Fruit fly (Drosophila melanogaster) whole organism, adult: ENCODE measurements around the gene CG16713.

ENCODE experiments used
- CG11617 ChIP-seq: fragments of 200-800 bp; sonication (Bioruptor generic); optimal IDR thresholded peaks from 2 replicates; lab custom pipeline; 2017; ENCODE audit warnings: mild to moderate bottlenecking, missing biosample characterization, missing genetic modification reagents, missing genetic modification characterization
- CG12768 ChIP-seq: fragments of 200-800 bp; sonication (Bioruptor generic); optimal IDR thresholded peaks from 2 replicates; lab custom pipeline; 2017; ENCODE audit warnings: missing biosample characterization, missing genetic modification characterization, mild to moderate bottlenecking, moderate library complexity, missing genetic modification reagents
- CG14711 ChIP-seq: fragments of 200-800 bp; sonication (Bioruptor generic); optimal IDR thresholded peaks from 2 replicates; lab custom pipeline; 2018; ENCODE audit warnings: missing biosample characterization, mild to moderate bottlenecking, missing genetic modification characterization, moderate library complexity
- CG1620 ChIP-seq: fragments of 200-800 bp; sonication (Bioruptor generic); optimal IDR thresholded peaks from 2 replicates; lab custom pipeline; 2016; ENCODE audit warnings: missing biosample characterization, missing genetic modification characterization
- CG33017 ChIP-seq: fragments of 200-800 bp; sonication (Bioruptor generic); optimal IDR thresholded peaks from 2 replicates; lab custom pipeline; 2018; ENCODE audit warnings: missing biosample characterization, mild to moderate bottlenecking, missing genetic modification characterization, moderate library complexity
- CG5204 ChIP-seq: fragments of 200-800 bp; sonication (Bioruptor generic); optimal IDR thresholded peaks from 2 replicates; lab custom pipeline; 2016; ENCODE audit warnings: missing biosample characterization, missing genetic modification characterization
- CG7045 ChIP-seq: fragments of 200-800 bp; sonication (Bioruptor generic); optimal IDR thresholded peaks from 2 replicates; lab custom pipeline; 2017; ENCODE audit warnings: missing biosample characterization, mild to moderate bottlenecking, missing genetic modification characterization
- CG7101 ChIP-seq: fragments of 200-800 bp; sonication (Bioruptor generic); optimal IDR thresholded peaks from 2 replicates; lab custom pipeline; 2018; ENCODE audit warnings: missing biosample characterization, mild to moderate bottlenecking, missing genetic modification characterization, moderate library complexity
- Clk ChIP-seq: fragments of 200-800 bp; sonication (Bioruptor generic); optimal IDR thresholded peaks from 2 replicates; lab custom pipeline; 2017; ENCODE audit warnings: missing biosample characterization, missing genetic modification characterization
- Crg-1 ChIP-seq: fragments of 200-800 bp; sonication (Bioruptor generic); optimal IDR thresholded peaks from 2 replicates; lab custom pipeline; 2016; ENCODE audit warnings: missing biosample characterization, missing genetic modification characterization
- Hr96 ChIP-seq: fragments of 200-800 bp; sonication (Bioruptor generic); optimal IDR thresholded peaks from 2 replicates; lab custom pipeline; 2016; ENCODE audit warnings: missing biosample characterization, missing genetic modification characterization
- Mnt ChIP-seq: fragments of 200-800 bp; sonication (Bioruptor generic); optimal IDR thresholded peaks from 2 replicates; lab custom pipeline; 2016; ENCODE audit warnings: missing biosample characterization, mild to moderate bottlenecking, missing genetic modification characterization
- bab1 ChIP-seq: fragments of 200-800 bp; sonication (Bioruptor generic); optimal IDR thresholded peaks from 3 replicates; lab custom pipeline; 2019; ENCODE audit warnings: missing biosample characterization, mild to moderate bottlenecking, missing genetic modification characterization, moderate library complexity
- cic ChIP-seq: fragments of 200-800 bp; sonication (Bioruptor generic); optimal IDR thresholded peaks from 2 replicates; lab custom pipeline; 2017; ENCODE audit warnings: missing biosample characterization, mild to moderate bottlenecking, missing genetic modification characterization, moderate library complexity
- cnc ChIP-seq, 2 experiments: fragments of >200 bp; optimal IDR thresholded peaks; 2 replicates each; lab custom pipeline; 2017
- kay ChIP-seq: fragments of 200-800 bp; sonication (Bioruptor generic); peaks from one replicate; lab custom pipeline; 2016; ENCODE audit warnings: missing biosample characterization, missing genetic modification characterization, borderline replicate concordance
- ovo ChIP-seq: fragments of 200-800 bp; sonication (Bioruptor generic); optimal IDR thresholded peaks from 2 replicates; lab custom pipeline; 2016; ENCODE audit warnings: missing biosample characterization, missing genetic modification characterization
- pad ChIP-seq: fragments of 200-800 bp; sonication (Bioruptor generic); optimal IDR thresholded peaks from 3 replicates; lab custom pipeline; 2017; ENCODE audit warnings: missing biosample characterization, missing genetic modification characterization, mild to moderate bottlenecking, moderate library complexity, missing genetic modification reagents
- tj ChIP-seq: fragments of 200-800 bp; sonication (Bioruptor generic); optimal IDR thresholded peaks from 3 replicates; lab custom pipeline; 2017; ENCODE audit warnings: missing biosample characterization, mild to moderate bottlenecking, missing genetic modification characterization, moderate library complexity
- toe ChIP-seq: fragments of 200-800 bp; sonication (Bioruptor generic); optimal IDR thresholded peaks from 2 replicates; lab custom pipeline; 2016; ENCODE audit warnings: missing biosample characterization, missing genetic modification characterization

CG16713 gene

dm6 chr2L:3700990-3701389, 5.8 kb upstream of the CG16713 start, which contains the start of gene CG42467:
CG42467 (plus strand) TSS chr2L:3701290.
- TF ChIP-seq CG1620 (GFP tag; lab: Kevin White, UChicago) (no peak), Hr96 (GFP tag; lab: Kevin White, UChicago) (no peak), CG33017 (tag; lab: Kevin White, UChicago) (no peak), CG7101 (no peak), cnc (optimal IDR thresholded peaks at IDR 0.05; lab: Kevin White, UChicago) (no peak), Mnt (GFP tag; lab: Kevin White, UChicago) (no peak), ovo (GFP tag; lab: Kevin White, UChicago) (no peak), CG7045 (GFP tag; lab: Kevin White, UChicago) (no peak), kay (no peak), Clk (GFP tag; lab: Kevin White, UChicago) (no peak), CG5204 (GFP tag; lab: Kevin White, UChicago) (no peak), bab1 (GFP tag; lab: Kevin White, UChicago) (no peak), CG11617 (GFP tag; lab: Kevin White, UChicago) (no peak), pad (GFP tag; lab: Kevin White, UChicago) (no peak)

DNA sequence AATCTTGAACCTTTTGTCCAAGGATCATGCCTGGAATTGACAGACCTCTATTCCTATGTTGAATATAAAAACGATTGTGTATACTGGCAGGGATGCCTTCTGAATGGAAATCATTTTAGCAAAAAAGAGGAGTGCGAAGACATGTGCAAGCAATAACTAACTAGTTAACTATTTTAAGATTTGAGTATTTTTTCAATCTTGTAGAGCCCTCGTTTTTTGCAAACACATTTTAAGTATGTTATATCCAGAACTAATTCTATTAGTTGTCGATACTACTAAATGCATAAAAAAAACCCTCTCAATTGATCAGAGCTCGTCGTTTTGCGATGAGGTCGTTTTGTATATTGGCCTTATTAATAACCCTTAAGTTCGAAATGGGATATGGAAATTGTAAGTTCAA, 5.2 kb upstream of the CG16713 start, which contains the start of gene Sfp24C1:
Sfp24C1 (plus strand) TSS at position 301 of the 400 bp plus-strand sequence.
- TF ChIP-seq CG14711 (tag; lab: Kevin White, UChicago): no peak
- TF ChIP-seq cic (GFP tag; lab: Kevin White, UChicago): no peak
- TF ChIP-seq cnc (optimal IDR thresholded peaks at IDR 0.05; lab: Kevin White, UChicago): no peak
- no peak for TF ChIP-seq toe (GFP tag; lab: Kevin White, UChicago)
- no peak for TF ChIP-seq Mnt (GFP tag; lab: Kevin White, UChicago)
- no peak for TF ChIP-seq CG7045 (GFP tag; lab: Kevin White, UChicago)
- no peak for TF ChIP-seq tj
- TF ChIP-seq CG12768 (GFP tag; lab: Kevin White, UChicago): no peak
- no peak for TF ChIP-seq CG33017 (tag; lab: Kevin White, UChicago)
- no peak for TF ChIP-seq CG5204 (GFP tag; lab: Kevin White, UChicago)
- TF ChIP-seq CG7101: no peak

DNA sequence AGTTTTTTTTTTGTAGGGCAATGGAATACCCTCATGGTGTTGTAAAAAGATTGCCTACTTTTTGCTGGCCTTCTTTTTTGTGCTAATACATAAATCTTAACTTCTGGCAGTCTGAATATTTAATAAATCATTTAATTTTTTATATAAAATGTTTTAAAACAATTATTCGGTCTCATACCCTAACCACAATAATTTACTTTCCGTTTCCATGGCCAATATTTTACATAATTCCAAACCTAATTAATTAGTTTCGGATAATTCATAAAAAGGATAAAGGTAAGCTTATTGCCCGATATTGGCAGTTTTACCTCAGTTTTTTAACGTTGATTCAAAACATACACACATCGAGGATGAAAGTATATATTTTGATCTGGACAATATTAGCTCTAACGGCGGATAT, 4.7 kb upstream of the CG16713 start, which contains the start of gene CG42465:
CG42465 (plus strand) TSS at position 301 of the 400 bp plus-strand sequence.
- TF ChIP-seq ovo (GFP tag; lab: Kevin White, UChicago) (no peak), CG5204 (GFP tag; lab: Kevin White, UChicago) (no peak), CG11617 (GFP tag; lab: Kevin White, UChicago) (no peak), cic (GFP tag; lab: Kevin White, UChicago) (no peak), CG7045 (GFP tag; lab: Kevin White, UChicago) (no peak), Crg-1 (no peak), tj (no peak), CG14711 (tag; lab: Kevin White, UChicago) (no peak), Clk (GFP tag; lab: Kevin White, UChicago) (no peak), CG33017 (tag; lab: Kevin White, UChicago) (no peak), Hr96 (GFP tag; lab: Kevin White, UChicago) (no peak), kay (no peak), CG1620 (GFP tag; lab: Kevin White, UChicago) (no peak), toe (GFP tag; lab: Kevin White, UChicago) (no peak), CG7101 (no peak), Mnt (GFP tag; lab: Kevin White, UChicago) (no peak), bab1 (GFP tag; lab: Kevin White, UChicago) (no peak), pad (GFP tag; lab: Kevin White, UChicago) (no peak)

dm6 chr2L:3698992-3699514, 3.8 kb upstream of the CG16713 start, which contains the start of the genes CG10031 and CG42464:
CG10031 (minus strand) TSS chr2L:3699092.
CG42464 (plus strand) TSS chr2L:3699464.
- TF ChIP-seq kay (peak; percentile 84), CG7101 (no peak)

- TF ChIP-seq kay (no peak), pad (GFP tag; lab: Kevin White, UChicago) (no peak), CG14711 (tag; lab: Kevin White, UChicago) (no peak), Clk (GFP tag; lab: Kevin White, UChicago) (no peak)
Observed at dm6 chr2L:3697772-3698171, 2.6 kb upstream of the CG16713 start, which contains the start of gene CG3604. CG3604 (minus strand) TSS chr2L:3697872.

DNA sequence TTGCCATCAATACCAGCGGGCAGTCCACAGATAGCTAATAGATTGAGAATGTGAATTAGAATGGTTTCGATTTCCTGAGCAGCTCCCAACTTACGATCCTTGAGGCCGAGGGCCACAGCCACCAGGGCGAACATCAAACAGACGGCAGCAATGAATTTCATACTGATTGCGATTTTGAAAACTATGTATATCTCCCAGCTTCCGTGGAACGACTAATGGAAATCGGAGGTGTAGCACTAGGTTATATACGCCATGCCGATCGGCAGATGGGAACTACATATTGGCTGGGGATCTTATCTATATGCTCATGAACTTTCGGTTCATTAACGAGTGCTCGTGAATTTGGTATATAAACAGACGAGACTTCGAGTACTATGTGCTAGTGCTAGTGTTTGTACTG, 1.2 kb upstream of the CG16713 start, which contains the start of gene IM33:
IM33 (minus strand) TSS at position 221 of the 400 bp plus-strand sequence.
- TF ChIP-seq Clk (GFP tag; lab: Kevin White, UChicago): no peak
- TF ChIP-seq cic (GFP tag; lab: Kevin White, UChicago): peak; percentile 27

DNA sequence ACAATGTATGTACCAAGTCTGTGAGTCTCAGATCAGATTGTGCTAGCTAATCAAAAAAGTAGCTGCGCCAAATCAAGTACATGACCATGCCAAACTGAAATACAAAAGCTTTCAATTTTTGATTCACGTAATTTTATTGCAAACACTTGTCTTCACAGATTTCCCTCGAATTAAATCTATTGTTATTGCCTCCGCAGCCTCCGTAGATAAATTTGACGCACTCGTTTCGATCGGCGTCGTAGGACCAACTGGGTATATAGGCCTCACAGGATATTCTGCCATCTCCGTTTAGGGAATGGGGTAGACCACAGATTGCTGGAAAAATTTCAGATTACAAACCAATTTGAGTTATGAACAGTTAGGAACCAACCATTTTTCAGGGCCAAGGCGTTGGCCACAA, 291 bp downstream of the CG16713 start, which contains the start of gene CG43165:
CG43165 (minus strand) TSS at position 101 of the 400 bp plus-strand sequence.
- TF ChIP-seq CG11617 (GFP tag; lab: Kevin White, UChicago) (no peak), CG7045 (GFP tag; lab: Kevin White, UChicago) (no peak), tj (no peak), Clk (GFP tag; lab: Kevin White, UChicago) (no peak), ovo (GFP tag; lab: Kevin White, UChicago) (no peak), kay (no peak), Mnt (GFP tag; lab: Kevin White, UChicago) (no peak)
